Worm (Caenorhabditis elegans) whole organism, mixed stage, embryonic: ENCODE data around the gene mdmh-35.

Experiments used
- ceh-39 ChIP-seq: fragments of 150-350 bp; optimal IDR thresholded peaks from 2 replicates; lab custom pipeline; 2014; ENCODE audit warnings: missing biosample characterization, missing genetic modification characterization
- lin-13 ChIP-seq: fragments of 150-350 bp; optimal IDR thresholded peaks from 2 replicates; lab custom pipeline; 2014; ENCODE audit warnings: missing biosample characterization, missing genetic modification characterization
- lsy-2 ChIP-seq: fragments of 150-350 bp; optimal IDR thresholded peaks from 2 replicates; lab custom pipeline; 2014; ENCODE audit warnings: missing biosample characterization, missing genetic modification characterization
- mep-1 ChIP-seq: fragments of 150-350 bp; optimal IDR thresholded peaks from 2 replicates; lab custom pipeline; 2017; ENCODE audit warnings: missing biosample characterization, missing genetic modification reagents, missing genetic modification characterization, inconsistent platforms
- nhr-12 ChIP-seq: fragments of 150-350 bp; optimal IDR thresholded peaks from 2 replicates; lab custom pipeline; 2014; ENCODE audit warnings: missing biosample characterization, missing genetic modification characterization
- nhr-237 ChIP-seq: fragments of 150-350 bp; optimal IDR thresholded peaks from 2 replicates; lab custom pipeline; 2014; ENCODE audit warnings: missing biosample characterization, missing genetic modification characterization
- nhr-28 ChIP-seq: fragments of 150-350 bp; optimal IDR thresholded peaks from 2 replicates; lab custom pipeline; 2014; ENCODE audit warnings: missing biosample characterization, missing genetic modification characterization
- snpc-4 ChIP-seq: fragments of 150-350 bp; optimal IDR thresholded peaks from 2 replicates; lab custom pipeline; 2014; ENCODE audit warnings: missing biosample characterization, missing genetic modification characterization
- ztf-11 ChIP-seq: fragments of 150-350 bp; optimal IDR thresholded peaks from 2 replicates; lab custom pipeline; 2014; ENCODE audit warnings: missing biosample characterization, missing genetic modification characterization

- TF ChIP-seq nhr-28 (tag; lab: Kevin White, UChicago) = no peak
- no peak for TF ChIP-seq snpc-4 (tag; lab: Kevin White, UChicago)
- TF ChIP-seq mep-1 (tag; lab: Kevin White, UChicago) = no peak
- no peak for TF ChIP-seq nhr-12 (tag; lab: Kevin White, UChicago)
- TF ChIP-seq nhr-237 (tag; lab: Kevin White, UChicago) = no peak
- no peak for TF ChIP-seq lsy-2 (tag; lab: Kevin White, UChicago)
- TF ChIP-seq ztf-11 (tag; lab: Kevin White, UChicago) = no peak
- no peak for TF ChIP-seq lin-13 (tag; lab: Kevin White, UChicago)
- TF ChIP-seq ceh-39 (tag; lab: Kevin White, UChicago) = no peak
These were observed 10.6 kb upstream of the mdmh-35 start for ce11 chrII:7866081-7866480.
